Worm (Caenorhabditis elegans) whole organism, L4 larva: ENCODE data around the gene unc-1.
"Not testable (repeated sequence)": the region's sequence is repeated elsewhere in the genome, so short reads cannot be mapped to it uniquely, and the experiment has no call there.

Experiments
- F26F4.8 ChIP-seq: fragments of 200-800 bp; sonication (Bioruptor generic); conservative IDR thresholded peaks from 2 replicates; pipeline ENCODE4 v1.3.6; 2022; ENCODE audit warnings: missing genetic modification characterization, missing compliant biosample characterization
- F49E8.2 ChIP-seq: sonication (generic microtip); optimal IDR thresholded peaks from 2 replicates; lab custom pipeline; 2016; ENCODE audit warnings: missing compliant biosample characterization, mild to moderate bottlenecking, missing genetic modification characterization, borderline replicate concordance
- T26A8.4 ChIP-seq: fragments of 200-800 bp; sonication (Bioruptor generic); IDR thresholded peaks from 2 replicates; pipeline ENCODE4 v1.3.6; 2022; ENCODE audit warnings: missing genetic modification characterization, missing compliant biosample characterization
- Y48G9A.11 ChIP-seq: fragments of 200-800 bp; sonication (Bioruptor generic); IDR thresholded peaks from 2 replicates; pipeline ENCODE4 v1.3.6; 2022; ENCODE audit warnings: missing genetic modification reagents, missing genetic modification characterization, missing compliant biosample characterization
- Y5F2A.4 ChIP-seq: fragments of 200-800 bp; sonication (Bioruptor generic); optimal IDR thresholded peaks from 2 replicates; lab custom pipeline; 2018; ENCODE audit warnings: mild to moderate bottlenecking, missing genetic modification characterization, missing compliant biosample characterization
- ZK546.5 ChIP-seq, 2 experiments: sonication (generic microtip); optimal IDR thresholded peaks; 2 replicates each; lab custom pipeline; 2017; ENCODE audit warnings: missing biosample characterization in 2 of 2, missing genetic modification characterization in 2 of 2
- aha-1 ChIP-seq: fragments of 150-350 bp; peaks from one replicate; lab custom pipeline; 2014; ENCODE audit warnings: missing biosample characterization, missing genetic modification characterization
- ama-1 ChIP-seq: fragments of 150-350 bp; optimal IDR thresholded peaks from 2 replicates; lab custom pipeline; 2014; ENCODE audit warnings: inconsistent platforms, mixed read lengths
- arid-1 ChIP-seq: fragments of 200-800 bp; sonication (Bioruptor generic); conservative IDR thresholded peaks from 2 replicates; pipeline ENCODE4 v1.3.6; 2022; ENCODE audit warnings: missing genetic modification reagents, missing genetic modification characterization, missing compliant biosample characterization
- ceh-44 ChIP-seq: fragments of 200-800 bp; sonication (Bioruptor generic); IDR thresholded peaks from 2 replicates; pipeline ENCODE4 v1.3.6; 2022; ENCODE audit warnings: missing genetic modification reagents, missing genetic modification characterization, missing compliant biosample characterization
- ctbp-1 ChIP-seq: fragments of 200-800 bp; sonication (Bioruptor generic); IDR thresholded peaks from 2 replicates; pipeline ENCODE4 v1.3.6; 2022; ENCODE audit warnings: missing genetic modification reagents, missing genetic modification characterization, missing compliant biosample characterization
- daf-16 ChIP-seq, 3 experiments: sonication (generic microtip); optimal IDR thresholded peaks; 2 replicates each; lab custom pipeline; 2016 to 2017; ENCODE audit warnings: missing genetic modification characterization in 3 of 3, missing genetic modification reagents in 3 of 3, mild to moderate bottlenecking in 2 of 3, missing compliant biosample characterization in 2 of 3, missing biosample characterization in 1 of 3, moderate library complexity in 1 of 3
- daf-8 ChIP-seq: fragments of 200-800 bp; sonication (Bioruptor generic); IDR thresholded peaks from 2 replicates; pipeline ENCODE4 v1.3.6; 2022; ENCODE audit warnings: missing genetic modification characterization, missing compliant biosample characterization
- dmd-6 ChIP-seq: fragments of 200-800 bp; sonication (Bioruptor generic); IDR thresholded peaks from 2 replicates; pipeline ENCODE4 v1.3.6; 2022; ENCODE audit warnings: missing genetic modification reagents, missing genetic modification characterization, missing compliant biosample characterization
- dmd-8 ChIP-seq: fragments of 200-800 bp; sonication (Bioruptor generic); IDR thresholded peaks from 2 replicates; pipeline ENCODE4 v1.3.6; 2022; ENCODE audit warnings: missing genetic modification characterization, missing compliant biosample characterization
- dmd-9 ChIP-seq: fragments of 200-800 bp; sonication (Bioruptor generic); IDR thresholded peaks from 2 replicates; pipeline ENCODE4 v1.3.6; 2022; ENCODE audit warnings: missing genetic modification reagents, missing genetic modification characterization, missing compliant biosample characterization
- duxl-1 ChIP-seq: sonication (generic microtip); optimal IDR thresholded peaks from 2 replicates; lab custom pipeline; 2016; ENCODE audit warnings: mild to moderate bottlenecking, missing genetic modification characterization, moderate library complexity, missing compliant biosample characterization; ENCODE audit not compliant: poor library complexity
- egl-43 ChIP-seq: fragments of 200-800 bp; sonication (Bioruptor generic); IDR thresholded peaks from 2 replicates; pipeline ENCODE4 v1.3.6; 2022; ENCODE audit warnings: missing genetic modification reagents, missing genetic modification characterization, missing compliant biosample characterization
- hmg-1.1 ChIP-seq: fragments of 200-800 bp; sonication (Bioruptor generic); IDR thresholded peaks from 2 replicates; pipeline ENCODE4 v1.3.6; 2022; ENCODE audit warnings: missing genetic modification reagents, missing genetic modification characterization, missing compliant biosample characterization
- lim-7 ChIP-seq: fragments of 200-800 bp; sonication (Bioruptor generic); IDR thresholded peaks from 2 replicates; pipeline ENCODE4 v1.3.6; 2022; ENCODE audit warnings: missing genetic modification characterization, missing compliant biosample characterization
- lin-1 ChIP-seq: fragments of 200-800 bp; sonication (Bioruptor generic); IDR thresholded peaks from 2 replicates; pipeline ENCODE4 v1.3.6; 2022; ENCODE audit warnings: missing genetic modification reagents, missing genetic modification characterization, missing compliant biosample characterization
- lin-13 ChIP-seq: fragments of 150-350 bp; optimal IDR thresholded peaks from 2 replicates; lab custom pipeline; 2014; ENCODE audit warnings: missing biosample characterization, missing genetic modification reagents, missing genetic modification characterization
- lin-38 ChIP-seq: fragments of 200-800 bp; sonication (Bioruptor generic); IDR thresholded peaks from 2 replicates; pipeline ENCODE4 v1.3.6; 2022; ENCODE audit warnings: missing genetic modification reagents, missing genetic modification characterization, missing compliant biosample characterization
- lsy-2 ChIP-seq, 2 experiments: fragments of 150-350 bp in 1 of 2; sonication (generic microtip) in 1 of 2; optimal IDR thresholded peaks; 2 replicates each; lab custom pipeline; 2014 to 2017; ENCODE audit warnings: missing biosample characterization in 2 of 2, missing genetic modification characterization in 2 of 2
- mep-1 ChIP-seq: fragments of 150-350 bp; sonication (generic microtip); optimal IDR thresholded peaks from 3 replicates; lab custom pipeline; 2014; ENCODE audit warnings: missing biosample characterization, missing genetic modification characterization
- mxl-2 ChIP-seq: fragments of 200-800 bp; sonication (Bioruptor generic); conservative IDR thresholded peaks from 2 replicates; pipeline ENCODE4 v1.3.6; 2022; ENCODE audit warnings: missing genetic modification reagents, missing genetic modification characterization, missing compliant biosample characterization
- nhr-11 ChIP-seq: fragments of 150-350 bp; optimal IDR thresholded peaks from 2 replicates; lab custom pipeline; 2014; ENCODE audit warnings: missing biosample characterization, missing genetic modification characterization
- nhr-41 ChIP-seq: fragments of 200-800 bp; sonication (Bioruptor generic); IDR thresholded peaks from 2 replicates; pipeline ENCODE4 v1.3.6; 2022; ENCODE audit warnings: missing genetic modification reagents, missing genetic modification characterization, missing compliant biosample characterization
- nhr-48 ChIP-seq: sonication (generic microtip); optimal IDR thresholded peaks from 2 replicates; lab custom pipeline; 2016; ENCODE audit warnings: mild to moderate bottlenecking, missing genetic modification characterization, missing compliant biosample characterization
- nhr-77 ChIP-seq: fragments of 150-350 bp; optimal IDR thresholded peaks from 2 replicates; lab custom pipeline; 2014; ENCODE audit warnings: missing biosample characterization, missing genetic modification characterization
- pha-4 ChIP-seq, 2 experiments: fragments of 150-350 bp in 1 of 2; fragments of 200-800 bp in 1 of 2; sonication (Bioruptor generic) in 1 of 2; IDR thresholded peaks in 1 of 2; optimal IDR thresholded peaks in 1 of 2; 2 replicates each; pipeline versions ENCODE4 v1.3.6 to Lab custom; 2014 to 2022; ENCODE audit warnings: missing genetic modification characterization in 2 of 2, missing genetic modification reagents in 2 of 2, missing biosample characterization in 1 of 2, missing compliant biosample characterization in 1 of 2
- pqm-1 ChIP-seq: sonication (generic microtip); optimal IDR thresholded peaks from 2 replicates; lab custom pipeline; 2017; ENCODE audit warnings: missing biosample characterization, missing genetic modification characterization
- sdz-12 ChIP-seq: fragments of 200-800 bp; sonication (Bioruptor generic); optimal IDR thresholded peaks from 2 replicates; lab custom pipeline; 2018; ENCODE audit warnings: mild to moderate bottlenecking, missing genetic modification characterization, missing compliant biosample characterization
- set-16 ChIP-seq: fragments of 200-800 bp; sonication (Bioruptor generic); IDR thresholded peaks from 2 replicates; pipeline ENCODE4 v1.3.6; 2022; ENCODE audit warnings: missing genetic modification reagents, missing genetic modification characterization, missing compliant biosample characterization
- snpc-1.2 ChIP-seq: fragments of 200-800 bp; sonication (Bioruptor generic); IDR thresholded peaks from 2 replicates; pipeline ENCODE4 v1.3.6; 2022; ENCODE audit warnings: missing genetic modification reagents, missing genetic modification characterization, missing compliant biosample characterization
- spr-1 ChIP-seq: sonication (generic microtip); optimal IDR thresholded peaks from 2 replicates; lab custom pipeline; 2016; ENCODE audit warnings: mild to moderate bottlenecking, missing genetic modification characterization, missing compliant biosample characterization
- tag-97 ChIP-seq: fragments of 200-800 bp; sonication (Bioruptor generic); IDR thresholded peaks from 2 replicates; pipeline ENCODE4 v1.3.6; 2022; ENCODE audit warnings: missing genetic modification characterization, missing compliant biosample characterization
- tra-1 ChIP-seq: fragments of 200-800 bp; sonication (Bioruptor generic); IDR thresholded peaks from 2 replicates; pipeline ENCODE4 v1.3.6; 2022; ENCODE audit warnings: missing genetic modification reagents, missing genetic modification characterization, missing compliant biosample characterization
- unc-130 ChIP-seq: sonication (generic microtip); optimal IDR thresholded peaks from 2 replicates; lab custom pipeline; 2016; ENCODE audit warnings: missing genetic modification reagents, missing genetic modification characterization, missing compliant biosample characterization
- unc-62 ChIP-seq, 3 experiments: fragments of 150-350 bp in 1 of 3; sonication (generic microtip); optimal IDR thresholded peaks in 2 of 3; peaks in 1 of 3; 1 replicate in 1 of 3; 2 replicates in 2 of 3; lab custom pipeline; 2014 to 2017; ENCODE audit warnings: missing biosample characterization in 3 of 3, missing genetic modification characterization in 3 of 3, missing genetic modification reagents in 3 of 3, missing genotype in 1 of 3
- vab-7 ChIP-seq: fragments of 200-800 bp; sonication (Bioruptor generic); IDR thresholded peaks from 2 replicates; pipeline ENCODE4 v1.3.6; 2022; ENCODE audit warnings: missing genetic modification reagents, missing genetic modification characterization, missing compliant biosample characterization
- zfp-3 ChIP-seq: fragments of 200-800 bp; sonication (Bioruptor generic); conservative IDR thresholded peaks from 2 replicates; pipeline ENCODE4 v1.3.6; 2022; ENCODE audit warnings: missing genetic modification reagents, missing genetic modification characterization, missing compliant biosample characterization
- ztf-7 ChIP-seq: fragments of 150-350 bp; optimal IDR thresholded peaks from 2 replicates; lab custom pipeline; 2014; ENCODE audit warnings: missing biosample characterization, missing genetic modification characterization

The unc-1 gene

DNA sequence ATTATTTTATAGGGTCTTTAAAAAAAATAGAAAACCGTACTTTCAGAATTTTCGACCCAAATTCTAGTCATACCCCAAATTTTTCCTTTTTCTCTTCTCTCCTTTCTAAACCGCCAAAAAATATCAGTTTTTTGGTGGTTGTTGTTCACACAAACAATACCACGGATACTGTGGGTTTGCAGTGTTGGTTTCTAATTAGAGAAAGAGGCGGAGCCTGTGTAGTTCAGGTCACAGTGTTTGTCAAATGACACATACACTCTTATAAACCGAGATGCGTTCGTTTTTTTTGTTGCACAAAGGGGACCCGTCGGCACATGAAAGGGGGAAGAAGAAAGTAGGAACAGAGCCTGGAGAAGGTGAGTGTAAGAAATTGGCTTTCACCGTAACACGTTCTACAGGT lies 9.9 kb upstream of the unc-1 start, which contains the start of gene lim-6:
lim-6 (plus strand) TSS at position 301 of the 400 bp plus-strand sequence.
- TF ChIP-seq lin-38 (GFP tag; lab: Robert Waterston, UW) (no peak), nhr-41 (GFP tag; lab: Robert Waterston, UW) (no peak), set-16 (GFP tag; lab: Robert Waterston, UW) (no peak), lin-13 (no peak), pqm-1 (tag; lab: Kevin White, UChicago) (no peak), tra-1 (GFP tag; lab: Robert Waterston, UW) (no peak), daf-16 (GFP tag; optimal IDR thresholded peaks at IDR 0.05; lab: Kevin White, UChicago) (no peak), daf-16 (tag; optimal IDR thresholded peaks at IDR 0.05; lab: Kevin White, UChicago) (no peak), nhr-77 (no peak), dmd-8 (GFP tag; lab: Robert Waterston, UW) (no peak), Y5F2A.4 (GFP tag; lab: Kevin White, UChicago) (no peak), ZK546.5 (tag; optimal IDR thresholded peaks at IDR 0.05; lab: Kevin White, UChicago) (no peak), daf-8 (GFP tag; lab: Robert Waterston, UW) (no peak), hmg-1.1 (GFP tag; lab: Robert Waterston, UW) (no peak), dmd-9 (GFP tag; lab: Robert Waterston, UW) (no peak), spr-1 (tag; lab: Kevin White, UChicago) (no peak), unc-130 (GFP tag; lab: Kevin White, UChicago) (no peak), snpc-1.2 (GFP tag; lab: Robert Waterston, UW) (no peak)

DNA sequence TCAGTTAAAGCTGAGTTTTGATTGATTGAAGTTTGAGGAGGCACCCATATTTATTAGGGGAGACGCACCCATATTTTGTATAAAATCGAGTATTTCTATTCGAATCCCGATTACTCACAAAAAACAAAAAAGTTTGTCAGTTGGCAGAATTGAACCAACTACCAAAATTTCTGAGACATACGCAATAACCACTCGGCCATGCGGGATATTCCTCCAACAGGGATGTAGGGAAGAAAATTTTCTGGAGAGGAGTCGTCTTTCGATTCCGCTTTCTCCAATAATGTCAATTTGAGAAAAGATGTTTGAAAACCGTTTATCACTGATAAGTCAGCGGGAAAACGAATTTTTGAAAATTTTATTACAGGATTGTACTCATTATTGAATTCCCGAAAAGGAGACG lies 8.3 kb upstream of the unc-1 start:
- TF ChIP-seq zfp-3 (GFP tag; lab: Robert Waterston, UW) (peak; percentile 41; the same call in 1 of the 2 replicates), ctbp-1 (GFP tag; lab: Robert Waterston, UW) (0 out of 2 replicates have a peak, but pooled peaks have one; percentile 36), pha-4 (GFP tag; IDR thresholded peaks at IDR 0.05; lab: Robert Waterston, UW) (peak; percentile 22; the same call in 1 of the 2 replicates), T26A8.4 (GFP tag; lab: Robert Waterston, UW) (peak; percentile 48; the same call in 1 of the 2 replicates), dmd-6 (GFP tag; lab: Robert Waterston, UW) (peak; percentile 21; the same call in 1 of the 2 replicates), lim-7 (GFP tag; lab: Robert Waterston, UW) (peak; percentile 73; the same call in 1 of the 2 replicates), dmd-8 (GFP tag; lab: Robert Waterston, UW) (peak; percentile 60), dmd-9 (GFP tag; lab: Robert Waterston, UW) (0 out of 2 replicates have a peak, but pooled peaks have one; percentile 8), arid-1 (peak; percentile 58; the same call in 1 of the 2 replicates), F26F4.8 (0 out of 2 replicates have a peak, but pooled peaks have one; percentile 44), egl-43 (GFP tag; lab: Robert Waterston, UW) (peak; percentile 77), lin-1 (GFP tag; lab: Robert Waterston, UW) (0 out of 2 replicates have a peak, but pooled peaks have one; percentile 32), lin-38 (GFP tag; lab: Robert Waterston, UW) (peak; percentile 56; the same call in 1 of the 2 replicates), vab-7 (GFP tag; lab: Robert Waterston, UW) (peak; percentile 11; the same call in 1 of the 2 replicates), ceh-44 (0 out of 2 replicates have a peak, but pooled peaks have one; percentile 37)
- TF ChIP-seq pha-4 (tag; optimal IDR thresholded peaks at IDR 0.05; lab: Kevin White, UChicago), result not testable (repeated sequence)

DNA sequence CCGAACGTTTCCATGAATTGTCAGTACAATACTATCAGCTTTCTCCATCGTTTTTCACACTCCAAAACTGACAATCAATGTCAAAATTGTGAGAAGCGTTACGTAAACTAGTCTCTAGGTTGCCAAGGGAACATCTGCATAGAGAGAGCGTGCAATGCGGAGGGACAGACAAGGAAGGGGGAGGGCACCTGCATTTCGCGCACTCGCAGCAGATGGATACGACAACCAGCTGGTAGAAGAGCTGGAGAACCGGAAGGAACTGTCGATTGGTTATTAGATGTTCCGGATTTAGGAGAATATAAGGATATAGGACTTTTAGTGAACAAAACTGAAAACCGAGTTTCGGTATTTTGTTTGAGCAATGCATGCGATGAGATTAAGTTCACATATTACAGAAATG lies 6.7 kb upstream of the unc-1 start, which contains the start of gene mksr-1:
mksr-1 (minus strand) TSS at position 144 of the 400 bp plus-strand sequence.
- TF ChIP-seq ama-1 (no peak), dmd-6 (GFP tag; lab: Robert Waterston, UW) (no peak), aha-1 (tag; lab: Kevin White, UChicago) (peak; percentile 35), mxl-2 (GFP tag; lab: Robert Waterston, UW) (no peak)

DNA sequence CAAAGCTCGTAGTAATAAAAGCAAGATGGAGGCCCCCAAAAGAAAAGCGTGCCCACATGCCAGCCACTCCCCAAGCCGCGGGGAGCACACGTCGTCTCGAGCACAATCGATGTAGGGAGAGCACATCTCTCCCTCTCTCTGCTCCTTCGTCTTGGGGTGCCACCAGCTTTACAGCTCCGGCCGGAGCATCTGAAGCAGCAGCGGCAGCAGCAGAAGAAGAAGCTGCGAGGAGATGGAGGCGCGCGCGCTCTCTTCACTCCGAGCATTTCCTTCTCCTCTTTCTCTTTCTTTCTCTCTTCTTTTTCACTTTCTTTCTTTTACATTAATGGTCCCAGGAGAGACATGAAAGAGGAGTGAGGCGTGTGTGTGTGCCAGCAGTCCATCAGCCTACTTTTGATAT lies 1.8 kb upstream of the unc-1 start:
- TF ChIP-seq Y48G9A.11 (GFP tag; lab: Robert Waterston, UW), result no peak
- no peak for TF ChIP-seq spr-1 (tag; lab: Kevin White, UChicago)
- peak; percentile 73 for TF ChIP-seq mep-1 (tag; lab: Kevin White, UChicago)
- TF ChIP-seq tag-97 (GFP tag; lab: Robert Waterston, UW), result no peak
- no peak for TF ChIP-seq duxl-1 (tag; lab: Kevin White, UChicago)
- peak; percentile 23 for TF ChIP-seq nhr-11 (tag; lab: Kevin White, UChicago)
- TF ChIP-seq ztf-7 (tag; lab: Kevin White, UChicago), result no peak
- no peak for TF ChIP-seq sdz-12 (GFP tag; lab: Kevin White, UChicago)
- no peak for TF ChIP-seq F49E8.2
- TF ChIP-seq hmg-1.1 (GFP tag; lab: Robert Waterston, UW), result peak; percentile 85
- TF ChIP-seq nhr-48 (tag; lab: Kevin White, UChicago), result peak; percentile 9
- no peak for TF ChIP-seq ceh-44
- peak in 1 of 2 experiments; percentile 99 for TF ChIP-seq unc-62 (GFP tag; optimal IDR thresholded peaks at IDR 0.05 in 1 of 2; lab: Kevin White, UChicago)
- no peak for TF ChIP-seq unc-62 (tag; optimal IDR thresholded peaks at IDR 0.05; lab: Kevin White, UChicago)
- TF ChIP-seq lsy-2 (tag; optimal IDR thresholded peaks at IDR 0.05; lab: Kevin White, UChicago), result peak; percentile 29 to 40
